Worm (Caenorhabditis elegans) whole organism, L4 larva: Measurements from ENCODE around the gene tag-52.

Source experiments
- D1046.2 ChIP-seq: fragments of 200-800 bp; sonication (Bioruptor generic); IDR thresholded peaks from 2 replicates; pipeline ENCODE4 v1.3.6; 2022; ENCODE audit warnings: missing genetic modification characterization, missing compliant biosample characterization
- Y5F2A.4 ChIP-seq: fragments of 200-800 bp; sonication (Bioruptor generic); optimal IDR thresholded peaks from 2 replicates; lab custom pipeline; 2018; ENCODE audit warnings: mild to moderate bottlenecking, missing genetic modification characterization, missing compliant biosample characterization
- ces-1 ChIP-seq: fragments of 150-350 bp; sonication (generic microtip); optimal IDR thresholded peaks from 4 replicates; lab custom pipeline; 2014; ENCODE audit warnings: missing biosample characterization, missing genetic modification reagents, missing genetic modification characterization
- egl-27 ChIP-seq: sonication (generic microtip); optimal IDR thresholded peaks from 3 replicates; lab custom pipeline; 2017; ENCODE audit warnings: missing biosample characterization, missing genetic modification reagents, missing genetic modification characterization
- hlh-30 ChIP-seq: sonication (generic microtip); optimal IDR thresholded peaks from 2 replicates; lab custom pipeline; 2017; ENCODE audit warnings: antibody characterized with exemption, mild to moderate bottlenecking, missing genetic modification characterization, missing compliant biosample characterization; ENCODE audit not compliant: insufficient read depth
- lin-15B ChIP-seq: fragments of 150-350 bp; sonication (generic microtip); optimal IDR thresholded peaks from 3 replicates; lab custom pipeline; 2014; ENCODE audit warnings: missing biosample characterization, missing genetic modification characterization
- nhr-111 ChIP-seq: fragments of 200-800 bp; sonication (Bioruptor generic); optimal IDR thresholded peaks from 2 replicates; lab custom pipeline; 2018; ENCODE audit warnings: mild to moderate bottlenecking, missing genetic modification characterization, missing compliant biosample characterization
- nhr-76 ChIP-seq: fragments of 150-350 bp; optimal IDR thresholded peaks from 2 replicates; lab custom pipeline; 2014; ENCODE audit warnings: missing biosample characterization, missing genetic modification characterization
- pqm-1 ChIP-seq: sonication (generic microtip); optimal IDR thresholded peaks from 2 replicates; lab custom pipeline; 2017; ENCODE audit warnings: missing biosample characterization, missing genetic modification characterization
- saeg-2 ChIP-seq: fragments of 200-800 bp; sonication (Bioruptor generic); IDR thresholded peaks from 2 replicates; pipeline ENCODE4 v1.3.6; 2022; ENCODE audit warnings: missing genetic modification reagents, missing genetic modification characterization, missing compliant biosample characterization
- snpc-4 ChIP-seq: fragments of 150-350 bp; optimal IDR thresholded peaks from 2 replicates; lab custom pipeline; 2014; ENCODE audit warnings: missing biosample characterization, missing genetic modification characterization
- unc-39 ChIP-seq: sonication (generic microtip); optimal IDR thresholded peaks from 2 replicates; lab custom pipeline; 2017; ENCODE audit warnings: missing biosample characterization, missing genetic modification characterization
- unc-62 ChIP-seq, 3 experiments: fragments of 150-350 bp in 1 of 3; sonication (generic microtip); optimal IDR thresholded peaks in 2 of 3; peaks in 1 of 3; 1 replicate in 1 of 3; 2 replicates in 2 of 3; lab custom pipeline; 2014 to 2017; ENCODE audit warnings: missing biosample characterization in 3 of 3, missing genetic modification characterization in 3 of 3, missing genetic modification reagents in 3 of 3, missing genotype in 1 of 3

DNA sequence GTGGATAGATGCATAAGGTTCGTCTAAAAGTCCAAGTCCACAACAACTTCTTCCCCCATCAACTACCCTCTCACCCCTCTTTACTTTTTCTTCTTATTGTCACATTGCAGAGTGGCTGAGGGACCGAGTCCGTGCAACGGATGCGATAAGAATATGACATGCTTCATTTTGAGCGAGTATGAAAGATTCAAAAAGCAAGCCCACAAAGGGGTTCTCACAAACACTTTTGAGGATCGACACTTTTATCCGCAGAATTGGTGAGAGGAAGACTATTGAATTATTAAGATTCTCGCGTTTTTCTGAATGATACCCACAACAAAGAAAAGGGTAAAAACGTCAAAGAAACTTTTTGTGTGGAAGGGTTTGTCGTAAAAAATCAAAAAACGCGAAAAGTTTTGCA, 52.8 kb downstream of the tag-52 start:
- no peak for TF ChIP-seq unc-39 (tag; lab: Kevin White, UChicago)
- TF ChIP-seq D1046.2 (GFP tag; lab: Robert Waterston, UW), result no peak
- TF ChIP-seq lin-15B (tag; lab: Kevin White, UChicago), result no peak
- no peak for TF ChIP-seq nhr-76 (tag; lab: Kevin White, UChicago)
- no peak for TF ChIP-seq egl-27 (tag; lab: Kevin White, UChicago)
- TF ChIP-seq pqm-1, result no peak
- no peak for TF ChIP-seq hlh-30 (tag; lab: Kevin White, UChicago)
- TF ChIP-seq snpc-4 (tag; lab: Kevin White, UChicago), result no peak
- TF ChIP-seq ces-1 (GFP tag; lab: Kevin White, UChicago), result no peak
- peak in 1 of 2 experiments; percentile 54 for TF ChIP-seq unc-62 (GFP tag; optimal IDR thresholded peaks at IDR 0.05 in 1 of 2; lab: Kevin White, UChicago)
- no peak for TF ChIP-seq unc-62 (tag; optimal IDR thresholded peaks at IDR 0.05; lab: Kevin White, UChicago)
- no peak for TF ChIP-seq saeg-2 (GFP tag; lab: Robert Waterston, UW)
- TF ChIP-seq Y5F2A.4, result no peak
- no peak for TF ChIP-seq nhr-111 (GFP tag; lab: Kevin White, UChicago)
